Worm (Caenorhabditis elegans): Measurements from ENCODE around the gene inpp-5K.

Gene inpp-5K

DNA sequence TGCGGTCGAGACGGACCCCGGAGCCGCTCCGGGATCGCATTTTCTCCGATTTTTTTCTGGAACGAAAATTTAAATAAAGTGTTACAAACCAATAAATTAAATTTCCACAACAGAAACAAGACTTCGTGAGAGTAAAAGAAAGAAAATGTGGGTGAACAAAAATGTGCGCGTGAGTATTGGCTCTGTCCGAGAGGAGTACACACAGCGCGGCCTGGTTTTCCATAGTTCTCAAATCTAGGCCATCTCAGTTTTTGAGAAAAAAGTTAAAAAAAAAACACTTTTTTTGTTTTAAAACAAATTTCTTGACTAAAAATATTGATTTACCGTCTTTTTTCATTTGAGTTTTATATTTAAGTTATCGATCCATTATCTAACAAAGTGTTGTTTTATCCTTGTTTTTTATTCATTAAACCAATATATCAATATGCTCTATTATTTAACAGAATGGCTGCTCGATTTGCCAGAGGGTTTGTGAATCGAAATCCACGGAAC lies 16.5 kb downstream of the inpp-5K start, which contains the start of the genes C14B9.8 and mrpl-18 (continued):
- TF ChIP-seq sptf-1 (tag; optimal IDR thresholded peaks at IDR 0.05) (no peak), nhr-237 (tag; optimal IDR thresholded peaks at IDR 0.05) (no peak), nhr-20 (tag; optimal IDR thresholded peaks at IDR 0.05) (peak; percentile 67), fkh-4 (tag; optimal IDR thresholded peaks at IDR 0.05; ENCODE audit: borderline replicate concordance) (peak; percentile 89), vab-15 (tag; optimal IDR thresholded peaks at IDR 0.05) (no peak), unc-98 (GFP tag; IDR thresholded peaks at IDR 0.05) (peak; percentile 61), rnt-1 (tag; optimal IDR thresholded peaks at IDR 0.05) (peak; percentile 99), fkh-8 (tag; optimal IDR thresholded peaks at IDR 0.05) (peak; percentile 73), irx-1 (tag; optimal IDR thresholded peaks at IDR 0.05) (peak; percentile 94), lsy-2 (tag; optimal IDR thresholded peaks at IDR 0.05) (peak; percentile 78 to 82), sox-4 (tag; optimal IDR thresholded peaks at IDR 0.05) (peak; percentile 78), nhr-11 (tag; optimal IDR thresholded peaks at IDR 0.05) (no peak), ets-5 (GFP tag; IDR thresholded peaks at IDR 0.05) (no peak), ztf-4 (tag; optimal IDR thresholded peaks at IDR 0.05) (no peak), ceh-82 (tag; optimal IDR thresholded peaks at IDR 0.05) (peak; percentile 26 to 72 (median 37)), xbp-1 (tag; optimal IDR thresholded peaks at IDR 0.05) (peak; percentile 80), aly-2 (tag; optimal IDR thresholded peaks at IDR 0.05) (peak; percentile 22), unc-30 (tag; optimal IDR thresholded peaks at IDR 0.05) (no peak), nhr-12 (tag; optimal IDR thresholded peaks at IDR 0.05) (no peak), ceh-63 (GFP tag; optimal IDR thresholded peaks at IDR 0.05) (no peak), nhr-76 (tag; optimal IDR thresholded peaks at IDR 0.05) (no peak), fkh-10 (GFP tag; optimal IDR thresholded peaks at IDR 0.05) (no peak), ceh-88 (GFP tag; IDR thresholded peaks at IDR 0.05) (peak; percentile 18; the same call in 1 of the 2 replicates), pax-3 (tag; optimal IDR thresholded peaks at IDR 0.05) (peak; percentile 70), blmp-1 (tag; optimal IDR thresholded peaks at IDR 0.05) (no peak), tlp-1 (tag; optimal IDR thresholded peaks at IDR 0.05) (no peak), C16A3.4 (tag; optimal IDR thresholded peaks at IDR 0.05) (peak; percentile 29), mef-2 (tag; optimal IDR thresholded peaks at IDR 0.05) (no peak), nhr-47 (tag; optimal IDR thresholded peaks at IDR 0.05) (peak; percentile 88), swsn-7 (tag; optimal IDR thresholded peaks at IDR 0.05) (peak; percentile 69), nhr-28 (tag; optimal IDR thresholded peaks at IDR 0.05) (no peak), pag-3 (tag; optimal IDR thresholded peaks at IDR 0.05; ENCODE audit: borderline replicate concordance, insufficient read depth) (no peak), lin-39 (tag; optimal IDR thresholded peaks at IDR 0.05) (peak; percentile 54), ces-1 (GFP tag; optimal IDR thresholded peaks at IDR 0.05) (no peak), mdl-1 (tag; optimal IDR thresholded peaks at IDR 0.05) (peak in 1 of 2 experiments; percentile 54), nhr-77 (tag; optimal IDR thresholded peaks at IDR 0.05) (no peak), ztf-11 (tag; optimal IDR thresholded peaks at IDR 0.05) (peak in 1 of 2 experiments; percentile 89), efl-1 (optimal IDR thresholded peaks at IDR 0.05) (peak; percentile 69 to 73), efl-1 (GFP tag; optimal IDR thresholded peaks at IDR 0.05 in 1 of 2) (peak; percentile 66 to 97), egl-27 (tag; optimal IDR thresholded peaks at IDR 0.05) (no peak), pqm-1 (tag; optimal IDR thresholded peaks at IDR 0.05) (no peak), tbx-2 (tag; optimal IDR thresholded peaks at IDR 0.05) (peak; percentile 83), ceh-90 (tag; optimal IDR thresholded peaks at IDR 0.05) (peak; percentile 93), lin-35 (GFP tag; optimal IDR thresholded peaks at IDR 0.05) (peak; percentile 47 to 68), ceh-8 (GFP tag; optimal IDR thresholded peaks at IDR 0.05) (no peak), hpl-2 (GFP tag; optimal IDR thresholded peaks at IDR 0.05) (no peak), sup-37 (GFP tag; optimal IDR thresholded peaks at IDR 0.05) (no peak), C34B4.2 (tag; optimal IDR thresholded peaks at IDR 0.05) (peak; percentile 33), unc-62 (GFP tag; optimal IDR thresholded peaks at IDR 0.05) (no peak), fos-1 (tag; optimal IDR thresholded peaks at IDR 0.05) (no peak), jun-1 (tag; optimal IDR thresholded peaks at IDR 0.05) (no peak), Y116A8C.19 (tag; optimal IDR thresholded peaks at IDR 0.05; ENCODE audit: borderline replicate concordance) (peak; percentile 63), zip-4 (GFP tag; optimal IDR thresholded peaks at IDR 0.05) (peak; percentile 6), nhr-19 (GFP tag; conservative IDR thresholded peaks at IDR 0.05) (peak; percentile 70)
